Worm (Caenorhabditis elegans): ENCODE measurements around the gene R12C12.7.
"Not testable (repeated sequence)": the region's sequence is repeated elsewhere in the genome, so short reads cannot be mapped to it uniquely, and the experiment has no call there.

- not testable (repeated sequence) for TF ChIP-seq T22C8.4 (GFP tag; IDR thresholded peaks at IDR 0.05); ztf-29 (GFP tag; IDR thresholded peaks at IDR 0.05); tab-1 (GFP tag; IDR thresholded peaks at IDR 0.05); klf-2 (GFP tag; conservative IDR thresholded peaks at IDR 0.05)
Measured at ce11 chrII:6014057-6014456, 41.7 kb downstream of the R12C12.7 start, which contains the start of gene ZK84.2.

All from whole organism, midembryonic.